Fruit fly (Drosophila melanogaster) whole organism, embryonic: ENCODE results near the gene Ugt49B2.

Experiments used
- Atf-2 ChIP-seq: fragments of 200-800 bp; sonication (Bioruptor generic); optimal IDR thresholded peaks from 2 replicates; lab custom pipeline; 2016; ENCODE audit warnings: missing biosample characterization, missing genetic modification characterization
- CG11504 ChIP-seq: fragments of 200-800 bp; sonication (Bioruptor generic); optimal IDR thresholded peaks from 3 replicates; lab custom pipeline; 2019; ENCODE audit warnings: missing biosample characterization, mild to moderate bottlenecking, missing genetic modification characterization, moderate library complexity
- CG1529 ChIP-seq: fragments of 200-800 bp; sonication (Bioruptor generic); optimal IDR thresholded peaks from 3 replicates; lab custom pipeline; 2018; ENCODE audit warnings: missing biosample characterization, missing genetic modification characterization
- CG2129 ChIP-seq: fragments of 200-800 bp; sonication (Bioruptor generic); IDR thresholded peaks from 2 replicates; pipeline ENCODE4 v1.3.6; 2022; ENCODE audit warnings: missing biosample characterization, missing genetic modification characterization; ENCODE audit not compliant: partially characterized antibody
- CG7556 ChIP-seq: fragments of 200-800 bp; sonication (Bioruptor generic); optimal IDR thresholded peaks from 2 replicates; lab custom pipeline; 2017; ENCODE audit warnings: missing biosample characterization, mild to moderate bottlenecking, missing genetic modification characterization
- Deaf1 ChIP-seq: fragments of 200-800 bp; optimal IDR thresholded peaks from 3 replicates; lab custom pipeline; 2019; ENCODE audit warnings: missing biosample characterization, mild to moderate bottlenecking, missing genetic modification characterization, moderate library complexity
- Hey ChIP-seq: fragments of 200-800 bp; sonication (Bioruptor generic); optimal IDR thresholded peaks from 3 replicates; lab custom pipeline; 2018; ENCODE audit warnings: missing biosample characterization, mild to moderate bottlenecking, missing genetic modification characterization
- Hr39 ChIP-seq: fragments of >200 bp; optimal IDR thresholded peaks from 2 replicates; lab custom pipeline; 2017
- Mes4 ChIP-seq: fragments of 200-800 bp; sonication (Bioruptor generic); optimal IDR thresholded peaks from 2 replicates; lab custom pipeline; 2016; ENCODE audit warnings: missing biosample characterization, missing genetic modification characterization
- PHDP ChIP-seq: fragments of 200-800 bp; sonication (Bioruptor generic); optimal IDR thresholded peaks from 3 replicates; lab custom pipeline; 2018; ENCODE audit warnings: missing biosample characterization, mild to moderate bottlenecking, missing genetic modification characterization, moderate library complexity
- Xbp1 ChIP-seq: fragments of 200-800 bp; sonication (Bioruptor generic); optimal IDR thresholded peaks from 3 replicates; lab custom pipeline; 2016; ENCODE audit warnings: missing biosample characterization, mild to moderate bottlenecking, missing genetic modification characterization
- YL-1 ChIP-seq: fragments of 200-800 bp; sonication (Bioruptor generic); optimal IDR thresholded peaks from 3 replicates; lab custom pipeline; 2017; ENCODE audit warnings: missing biosample characterization, mild to moderate bottlenecking, missing genetic modification characterization
- gce ChIP-seq: fragments of 200-800 bp; sonication (Bioruptor generic); IDR thresholded peaks from 3 replicates; pipeline ENCODE4 v1.3.6; 2022; ENCODE audit warnings: missing biosample characterization, missing genetic modification characterization
- trem ChIP-seq: fragments of 200-800 bp; optimal IDR thresholded peaks from 3 replicates; lab custom pipeline; 2019; ENCODE audit warnings: missing biosample characterization, mild to moderate bottlenecking, missing genetic modification characterization, moderate library complexity

dm6 chr3R:21426795-21427194 is 27.3 kb upstream of the Ugt49B2 start:
- TF ChIP-seq Xbp1 (GFP tag; lab: Kevin White, UChicago) (no peak), CG2129 (no peak), CG1529 (GFP tag; lab: Kevin White, UChicago) (no peak), PHDP (no peak), YL-1 (no peak), Mes4 (GFP tag; lab: Kevin White, UChicago) (no peak), Atf-2 (GFP tag; lab: Kevin White, UChicago) (no peak), gce (GFP tag; lab: Robert Waterston, UW) (no peak), Hey (tag; lab: Kevin White, UChicago) (no peak), Deaf1 (no peak), CG11504 (tag; lab: Kevin White, UChicago) (no peak), trem (tag; lab: Kevin White, UChicago) (no peak), CG7556 (GFP tag; lab: Kevin White, UChicago) (no peak), Hr39 (no peak)
